Worm (Caenorhabditis elegans): ENCODE measurements around the gene git-1.

DNA sequence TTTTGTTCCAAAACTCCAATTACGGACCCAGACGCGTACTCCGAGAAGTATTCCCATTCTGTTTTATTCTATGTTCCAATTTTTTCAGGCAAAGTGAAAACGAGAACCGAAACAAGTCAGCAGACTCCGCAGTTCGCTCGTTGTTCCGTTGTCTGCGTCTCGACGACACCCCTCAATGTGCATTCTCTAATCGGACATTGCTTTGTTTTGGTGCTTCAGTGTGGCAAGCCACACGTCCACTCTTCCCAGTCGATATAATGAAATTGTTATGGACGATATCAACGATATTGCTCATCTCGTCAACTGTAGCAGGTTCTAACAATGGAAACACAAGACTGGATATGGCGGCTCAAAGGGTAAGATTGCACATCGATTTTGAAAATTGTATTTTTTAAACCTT lies 52.2 kb downstream of the git-1 start, which contains the start of gene nhx-5:
- TF ChIP-seq nhr-76 (tag; optimal IDR thresholded peaks at IDR 0.05) (no peak), nhr-10 (tag; optimal IDR thresholded peaks at IDR 0.05) (no peak), lin-13 (GFP tag; optimal IDR thresholded peaks at IDR 0.05) (no peak), unc-62 (GFP tag; optimal IDR thresholded peaks at IDR 0.05 in 1 of 2) (no peak), unc-62 (tag; optimal IDR thresholded peaks at IDR 0.05) (no peak), zip-2 (tag; optimal IDR thresholded peaks at IDR 0.05) (no peak), nhr-77 (tag; optimal IDR thresholded peaks at IDR 0.05) (no peak), ceh-28 (tag; optimal IDR thresholded peaks at IDR 0.05) (no peak), ctbp-1 (GFP tag; IDR thresholded peaks at IDR 0.05) (no peak)

All from whole organism, L4 larva.